Worm (Caenorhabditis elegans) whole organism, late embryonic: ENCODE results near the gene K11D12.12.

Experiments
- C38D4.7 ChIP-seq: fragments of 200-800 bp; sonication (Bioruptor generic); optimal IDR thresholded peaks from 2 replicates; lab custom pipeline; 2018; ENCODE audit warnings: mild to moderate bottlenecking, missing genetic modification characterization, moderate library complexity, missing compliant biosample characterization
- fkh-10 ChIP-seq: fragments of 150-350 bp; optimal IDR thresholded peaks from 2 replicates; lab custom pipeline; 2014; ENCODE audit warnings: missing biosample characterization, missing genetic modification reagents, missing genetic modification characterization
- hlh-30 ChIP-seq: sonication (generic microtip); optimal IDR thresholded peaks from 2 replicates; lab custom pipeline; 2017; ENCODE audit warnings: antibody characterized with exemption, missing genetic modification characterization, missing compliant biosample characterization; ENCODE audit not compliant: insufficient read depth
- hlh-6 ChIP-seq: sonication (generic microtip); optimal IDR thresholded peaks from 2 replicates; lab custom pipeline; 2016; ENCODE audit warnings: missing genotype, missing genetic modification characterization, missing compliant biosample characterization
- lin-11 ChIP-seq: fragments of 200-800 bp; sonication (Bioruptor generic); optimal IDR thresholded peaks from 2 replicates; lab custom pipeline; 2018; ENCODE audit warnings: mild to moderate bottlenecking, missing genetic modification characterization, missing compliant biosample characterization
- nhr-11 ChIP-seq: fragments of 150-350 bp; optimal IDR thresholded peaks from 2 replicates; lab custom pipeline; 2014; ENCODE audit warnings: missing biosample characterization, missing genetic modification characterization
- sox-4 ChIP-seq: sonication (generic microtip); optimal IDR thresholded peaks from 2 replicates; lab custom pipeline; 2017; ENCODE audit warnings: mild to moderate bottlenecking, missing genetic modification characterization, inconsistent platforms, missing compliant biosample characterization

DNA sequence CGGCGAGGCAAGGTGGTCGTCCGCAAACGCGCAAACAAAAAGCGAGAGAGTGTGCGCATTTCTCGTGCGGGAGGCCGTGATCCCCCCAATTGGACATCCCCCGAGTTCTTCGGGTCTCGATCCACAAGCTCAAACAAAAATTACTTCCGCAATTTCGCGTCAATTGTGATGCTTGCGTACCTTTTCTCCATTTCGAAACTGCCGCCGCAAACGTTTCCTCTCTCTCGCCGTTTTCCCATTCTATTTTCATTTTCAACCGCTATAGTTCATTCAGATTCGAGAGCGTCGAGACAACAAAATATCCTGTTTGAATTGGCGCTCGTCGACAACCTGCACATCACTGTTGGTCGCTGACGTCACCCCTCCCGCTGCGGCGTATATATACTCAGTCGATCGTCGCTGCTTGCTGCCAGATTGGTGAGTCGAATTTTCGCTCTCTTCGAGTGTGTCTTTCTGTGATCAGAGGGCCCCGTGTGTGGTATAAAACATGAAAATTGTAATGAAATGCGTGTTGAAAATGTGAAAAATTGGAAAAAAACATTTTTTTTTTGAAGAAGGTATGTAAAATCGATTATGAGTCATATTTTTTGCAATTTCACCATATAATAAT, 2.6 kb upstream of the K11D12.12 start, which contains the start of the genes pqn-51 and K11D12.14:
- no peak for TF ChIP-seq fkh-10 (GFP tag; lab: Kevin White, UChicago)
- TF ChIP-seq sox-4 (tag; lab: Kevin White, UChicago): no peak
- TF ChIP-seq C38D4.7: no peak
- TF ChIP-seq lin-11 (tag; lab: Kevin White, UChicago): no peak
- TF ChIP-seq nhr-11: no peak
- no peak for TF ChIP-seq hlh-6 (tag; lab: Kevin White, UChicago)
- TF ChIP-seq hlh-30 (tag; lab: Kevin White, UChicago): no peak
